Worm (Caenorhabditis elegans) whole organism, L1 larva: Measurements from ENCODE around the gene gln-5.

Source experiments
- C16A3.4 ChIP-seq: fragments of 150-350 bp; optimal IDR thresholded peaks from 2 replicates; lab custom pipeline; 2014; ENCODE audit warnings: missing biosample characterization, missing genetic modification characterization
- F16B12.6 ChIP-seq: fragments of 150-350 bp; optimal IDR thresholded peaks from 2 replicates; lab custom pipeline; 2014; ENCODE audit warnings: missing biosample characterization, missing genetic modification characterization
- Y116A8C.19 ChIP-seq: sonication (generic microtip); optimal IDR thresholded peaks from 2 replicates; lab custom pipeline; 2016; ENCODE audit warnings: missing compliant biosample characterization, missing genetic modification characterization, borderline replicate concordance
- aha-1 ChIP-seq: fragments of 150-350 bp; optimal IDR thresholded peaks from 2 replicates; lab custom pipeline; 2014; ENCODE audit warnings: missing biosample characterization, missing genetic modification characterization
- alr-1 ChIP-seq: fragments of 200-800 bp; sonication (Bioruptor generic); optimal IDR thresholded peaks from 2 replicates; lab custom pipeline; 2018; ENCODE audit warnings: borderline replicate concordance, mild to moderate bottlenecking, missing genetic modification characterization, missing compliant biosample characterization
- ceh-82 ChIP-seq, 3 experiments: fragments of 150-350 bp in 1 of 3; sonication (generic microtip) in 2 of 3; optimal IDR thresholded peaks; 2 replicates each; lab custom pipeline; 2014 to 2017; ENCODE audit warnings: missing biosample characterization in 3 of 3, missing genetic modification characterization in 3 of 3
- ceh-88 ChIP-seq: fragments of 200-800 bp; sonication (Bioruptor generic); IDR thresholded peaks from 2 replicates; pipeline ENCODE4 v1.3.6; 2022; ENCODE audit warnings: missing genetic modification characterization, missing compliant biosample characterization
- ces-1 ChIP-seq: fragments of 150-350 bp; optimal IDR thresholded peaks from 2 replicates; lab custom pipeline; 2014; ENCODE audit warnings: missing biosample characterization, missing genetic modification reagents, missing genetic modification characterization
- dsc-1 ChIP-seq: sonication (generic microtip); optimal IDR thresholded peaks from 2 replicates; lab custom pipeline; 2016; ENCODE audit warnings: mild to moderate bottlenecking, missing genetic modification characterization, missing compliant biosample characterization
- efl-1 ChIP-seq, 4 experiments: fragments of 150-350 bp; optimal IDR thresholded peaks in 3 of 4; peaks in 1 of 4; 1 replicate in 1 of 4; 2 replicates in 3 of 4; lab custom pipeline; 2014; ENCODE audit warnings: missing biosample characterization in 2 of 4, missing genetic modification characterization in 2 of 4, missing genetic modification reagents in 2 of 4
- egl-13 ChIP-seq: sonication (generic microtip); optimal IDR thresholded peaks from 2 replicates; lab custom pipeline; 2016; ENCODE audit warnings: missing genotype, missing genetic modification reagents, missing genetic modification characterization, missing compliant biosample characterization
- elt-2 ChIP-seq: sonication (generic microtip); optimal IDR thresholded peaks from 2 replicates; lab custom pipeline; 2016; ENCODE audit warnings: missing genetic modification characterization, mild to moderate bottlenecking, inconsistent platforms, missing compliant biosample characterization, missing genetic modification reagents
- ets-5 ChIP-seq: fragments of 200-800 bp; sonication (Bioruptor generic); IDR thresholded peaks from 2 replicates; pipeline ENCODE4 v1.3.6; 2022; ENCODE audit warnings: missing genetic modification characterization, missing compliant biosample characterization
- fkh-4 ChIP-seq: sonication (generic microtip); optimal IDR thresholded peaks from 2 replicates; lab custom pipeline; 2016; ENCODE audit warnings: missing compliant biosample characterization, missing genetic modification characterization, borderline replicate concordance
- fkh-8 ChIP-seq: sonication (generic microtip); optimal IDR thresholded peaks from 2 replicates; lab custom pipeline; 2016; ENCODE audit warnings: mild to moderate bottlenecking, missing genetic modification characterization, missing compliant biosample characterization
- fos-1 ChIP-seq: fragments of 150-350 bp; optimal IDR thresholded peaks from 2 replicates; lab custom pipeline; 2014; ENCODE audit warnings: missing biosample characterization, missing genetic modification characterization
- hlh-4 ChIP-seq: sonication (generic microtip); optimal IDR thresholded peaks from 2 replicates; lab custom pipeline; 2016; ENCODE audit warnings: mild to moderate bottlenecking, missing genetic modification characterization, missing compliant biosample characterization
- jun-1 ChIP-seq: fragments of 150-350 bp; optimal IDR thresholded peaks from 2 replicates; lab custom pipeline; 2014; ENCODE audit warnings: missing biosample characterization, missing genetic modification reagents, missing genetic modification characterization
- lin-15B ChIP-seq: fragments of 150-350 bp; sonication (generic microtip); optimal IDR thresholded peaks from 3 replicates; lab custom pipeline; 2014; ENCODE audit warnings: missing biosample characterization, missing genetic modification characterization
- lsy-2 ChIP-seq, 2 experiments: fragments of 150-350 bp; optimal IDR thresholded peaks; 2 replicates each; lab custom pipeline; 2014; ENCODE audit warnings: missing biosample characterization in 2 of 2, missing genetic modification characterization in 2 of 2
- mab-9 ChIP-seq: fragments of 200-800 bp; sonication (Bioruptor generic); IDR thresholded peaks from 2 replicates; pipeline ENCODE4 v1.3.6; 2022; ENCODE audit warnings: missing genetic modification reagents, missing genetic modification characterization, missing compliant biosample characterization
- nhr-11 ChIP-seq: fragments of 150-350 bp; optimal IDR thresholded peaks from 2 replicates; lab custom pipeline; 2014; ENCODE audit warnings: missing biosample characterization, missing genetic modification characterization
- nhr-237 ChIP-seq: fragments of 150-350 bp; optimal IDR thresholded peaks from 2 replicates; lab custom pipeline; 2014; ENCODE audit warnings: missing biosample characterization, missing genetic modification characterization
- nhr-76 ChIP-seq: sonication (generic microtip); optimal IDR thresholded peaks from 2 replicates; lab custom pipeline; 2017; ENCODE audit warnings: missing biosample characterization, missing genetic modification characterization
- nhr-77 ChIP-seq: fragments of 150-350 bp; optimal IDR thresholded peaks from 2 replicates; lab custom pipeline; 2014; ENCODE audit warnings: missing biosample characterization, missing genetic modification characterization
- nhr-90 ChIP-seq: sonication (generic microtip); optimal IDR thresholded peaks from 2 replicates; lab custom pipeline; 2016; ENCODE audit warnings: mild to moderate bottlenecking, missing genetic modification characterization, missing compliant biosample characterization; ENCODE audit not compliant: poor library complexity
- pag-3 ChIP-seq: sonication (generic microtip); optimal IDR thresholded peaks from 2 replicates; lab custom pipeline; 2017; ENCODE audit warnings: missing genetic modification characterization, mild to moderate bottlenecking, missing compliant biosample characterization, antibody characterized with exemption, borderline replicate concordance; ENCODE audit not compliant: insufficient read depth
- pax-3 ChIP-seq: fragments of 200-800 bp; sonication (Bioruptor generic); optimal IDR thresholded peaks from 2 replicates; lab custom pipeline; 2018; ENCODE audit warnings: mild to moderate bottlenecking, missing genetic modification characterization, moderate library complexity, missing compliant biosample characterization
- pqm-1 ChIP-seq: sonication (generic microtip); optimal IDR thresholded peaks from 3 replicates; lab custom pipeline; 2017; ENCODE audit warnings: missing biosample characterization, missing genetic modification characterization
- snu-23 ChIP-seq: sonication (generic microtip); optimal IDR thresholded peaks from 2 replicates; lab custom pipeline; 2016; ENCODE audit warnings: missing genetic modification characterization, missing compliant biosample characterization
- sox-4 ChIP-seq: sonication (generic microtip); optimal IDR thresholded peaks from 2 replicates; lab custom pipeline; 2016; ENCODE audit warnings: missing genetic modification characterization, missing compliant biosample characterization
- sup-37 ChIP-seq: fragments of 200-800 bp; sonication (Bioruptor generic); optimal IDR thresholded peaks from 2 replicates; lab custom pipeline; 2018; ENCODE audit warnings: mild to moderate bottlenecking, missing genetic modification characterization, missing compliant biosample characterization
- unc-130 ChIP-seq: fragments of 150-350 bp; optimal IDR thresholded peaks from 2 replicates; lab custom pipeline; 2017; ENCODE audit warnings: missing biosample characterization, missing genetic modification characterization, inconsistent platforms
- unc-30 ChIP-seq: sonication (generic microtip); optimal IDR thresholded peaks from 2 replicates; lab custom pipeline; 2017; ENCODE audit warnings: missing biosample characterization, missing genetic modification characterization
- unc-62 ChIP-seq: fragments of 150-350 bp; optimal IDR thresholded peaks from 2 replicates; lab custom pipeline; 2014; ENCODE audit warnings: missing biosample characterization, missing genetic modification reagents, missing genetic modification characterization
- unc-98 ChIP-seq: fragments of 200-800 bp; sonication (Bioruptor generic); IDR thresholded peaks from 2 replicates; pipeline ENCODE4 v1.3.6; 2022; ENCODE audit warnings: missing genetic modification characterization, missing compliant biosample characterization
- vab-15 ChIP-seq: sonication (generic microtip); optimal IDR thresholded peaks from 2 replicates; lab custom pipeline; 2017; ENCODE audit warnings: missing genotype, mild to moderate bottlenecking, missing genetic modification characterization, missing compliant biosample characterization
- xbp-1 ChIP-seq: sonication (generic microtip); optimal IDR thresholded peaks from 2 replicates; lab custom pipeline; 2016; ENCODE audit warnings: missing genetic modification characterization, missing compliant biosample characterization
- zag-1 ChIP-seq: fragments of 150-350 bp; optimal IDR thresholded peaks from 2 replicates; lab custom pipeline; 2014; ENCODE audit warnings: missing biosample characterization, missing genetic modification characterization
- zip-4 ChIP-seq: fragments of 200-800 bp; sonication (Bioruptor generic); optimal IDR thresholded peaks from 2 replicates; lab custom pipeline; 2018; ENCODE audit warnings: mild to moderate bottlenecking, missing genetic modification characterization, moderate library complexity, missing compliant biosample characterization
- ztf-11 ChIP-seq, 2 experiments: sonication (generic microtip); optimal IDR thresholded peaks; 2 replicates each; lab custom pipeline; 2016 to 2017; ENCODE audit warnings: missing genetic modification characterization in 2 of 2, missing biosample characterization in 1 of 2, missing compliant biosample characterization in 1 of 2
- ztf-4 ChIP-seq: fragments of 150-350 bp; optimal IDR thresholded peaks from 2 replicates; lab custom pipeline; 2014; ENCODE audit warnings: missing biosample characterization, missing genetic modification characterization

gln-5 gene

ce11 chrIV:17259310-17259709, 14.1 kb downstream of the gln-5 start, which contains the start of gene phyh-1:
phyh-1 (minus strand) TSS chrIV:17259410.
- TF ChIP-seq ceh-88, result no peak
- TF ChIP-seq fos-1 (tag; lab: Kevin White, UChicago), result no peak
- TF ChIP-seq unc-130 (tag; lab: Kevin White, UChicago), result no peak
- no peak for TF ChIP-seq hlh-4 (tag; lab: Kevin White, UChicago)
- no peak for TF ChIP-seq aha-1 (tag; lab: Kevin White, UChicago)
- no peak for TF ChIP-seq nhr-237
- TF ChIP-seq dsc-1 (tag; lab: Kevin White, UChicago), result no peak
- no peak for TF ChIP-seq vab-15 (tag; lab: Kevin White, UChicago)
- no peak for TF ChIP-seq Y116A8C.19 (tag; lab: Kevin White, UChicago)
- TF ChIP-seq nhr-77 (tag; lab: Kevin White, UChicago), result no peak
- no peak for TF ChIP-seq sox-4 (tag; lab: Kevin White, UChicago)
- TF ChIP-seq C16A3.4 (tag; lab: Kevin White, UChicago), result no peak
- TF ChIP-seq ces-1, result no peak
- TF ChIP-seq unc-98 (GFP tag; lab: Robert Waterston, UW), result no peak
- TF ChIP-seq nhr-90 (tag; lab: Kevin White, UChicago), result no peak
- TF ChIP-seq fkh-4 (tag; lab: Kevin White, UChicago), result no peak
- no peak for TF ChIP-seq efl-1 (optimal IDR thresholded peaks at IDR 0.05; lab: Kevin White, UChicago)
- TF ChIP-seq efl-1 (GFP tag; optimal IDR thresholded peaks at IDR 0.05 in 1 of 2; lab: Kevin White, UChicago), result no peak
- no peak for TF ChIP-seq sup-37 (GFP tag; lab: Kevin White, UChicago)
- no peak for TF ChIP-seq snu-23 (GFP tag; lab: Kevin White, UChicago)
- no peak for TF ChIP-seq egl-13 (tag; lab: Kevin White, UChicago)
- TF ChIP-seq, all 84 proteins: peak for 0

ce11 chrIV:17258824-17259223, 14.6 kb downstream of the gln-5 start:
- no peak for TF ChIP-seq efl-1 (optimal IDR thresholded peaks at IDR 0.05; lab: Kevin White, UChicago)
- peak in 1 of 2 experiments; percentile 50 for TF ChIP-seq efl-1 (GFP tag; optimal IDR thresholded peaks at IDR 0.05 in 1 of 2; lab: Kevin White, UChicago)
- no peak for TF ChIP-seq nhr-11 (tag; lab: Kevin White, UChicago)

ce11 chrIV:17255001-17255400, 18.5 kb downstream of the gln-5 start, which contains the start of gene gtf-2E1:
gtf-2E1 (plus strand) TSS chrIV:17255301.
- TF ChIP-seq pag-3 (tag; lab: Kevin White, UChicago) (no peak), nhr-76 (tag; lab: Kevin White, UChicago) (no peak)

ce11 chrIV:17253435-17253834, 20.0 kb downstream of the gln-5 start:
- TF ChIP-seq pqm-1 (tag; lab: Kevin White, UChicago), result no peak
- TF ChIP-seq ztf-11 (tag; optimal IDR thresholded peaks at IDR 0.05; lab: Kevin White, UChicago), result no peak
- no peak for TF ChIP-seq zip-4
- TF ChIP-seq fkh-4 (tag; lab: Kevin White, UChicago), result no peak
- TF ChIP-seq alr-1 (tag; lab: Kevin White, UChicago), result no peak
- no peak for TF ChIP-seq ztf-4 (tag; lab: Kevin White, UChicago)
- no peak for TF ChIP-seq xbp-1
- no peak for TF ChIP-seq pax-3 (tag; lab: Kevin White, UChicago)
- no peak for TF ChIP-seq F16B12.6 (tag; lab: Kevin White, UChicago)
- no peak for TF ChIP-seq lsy-2 (tag; optimal IDR thresholded peaks at IDR 0.05; lab: Kevin White, UChicago)
- no peak for TF ChIP-seq unc-62 (GFP tag; lab: Kevin White, UChicago)
- no peak for TF ChIP-seq Y116A8C.19 (tag; lab: Kevin White, UChicago)
- no peak for TF ChIP-seq unc-98 (GFP tag; lab: Robert Waterston, UW)
- TF ChIP-seq, all 84 proteins: peak for 0

- TF ChIP-seq ceh-82 (tag; optimal IDR thresholded peaks at IDR 0.05; lab: Kevin White, UChicago), result peak; percentile 99 to 100 (median 100)
- peak; percentile 98 for TF ChIP-seq jun-1 (tag; lab: Kevin White, UChicago)
- TF ChIP-seq nhr-76 (tag; lab: Kevin White, UChicago), result peak; percentile 80
- peak; percentile 83 for TF ChIP-seq unc-30 (tag; lab: Kevin White, UChicago)
- TF ChIP-seq elt-2 (tag; lab: Kevin White, UChicago), result peak; percentile 94
- peak; percentile 100 for TF ChIP-seq efl-1 (optimal IDR thresholded peaks at IDR 0.05; lab: Kevin White, UChicago)
- TF ChIP-seq efl-1 (GFP tag; optimal IDR thresholded peaks at IDR 0.05 in 1 of 2; lab: Kevin White, UChicago), result peak; percentile 100
- peak; percentile 98 for TF ChIP-seq mab-9 (GFP tag; lab: Robert Waterston, UW)
- peak; percentile 90 for TF ChIP-seq zag-1 (tag; lab: Kevin White, UChicago)
- no peak for TF ChIP-seq ets-5
- peak; percentile 74 for TF ChIP-seq pag-3 (tag; lab: Kevin White, UChicago)
- TF ChIP-seq xbp-1, result peak; percentile 98
- TF ChIP-seq fkh-8 (tag; lab: Kevin White, UChicago), result peak; percentile 99
- TF ChIP-seq hlh-4 (tag; lab: Kevin White, UChicago), result no peak
- TF ChIP-seq aha-1 (tag; lab: Kevin White, UChicago), result peak; percentile 97
- peak; percentile 99 for TF ChIP-seq lin-15B (tag; lab: Kevin White, UChicago)
- TF ChIP-seq fkh-4 (tag; lab: Kevin White, UChicago), result peak; percentile 82
- TF ChIP-seq ces-1, result peak; percentile 17
Measured at ce11 chrIV:17249691-17250181, 23.7 kb downstream of the gln-5 start, which contains the start of gene eelo-2. eelo-2 (plus strand) TSS chrIV:17250131.
